Worm (Caenorhabditis elegans) whole organism, midembryonic: ENCODE measurements around the gene Y38E10A.28.

ENCODE experiments used
- cog-1 ChIP-seq: sonication (generic microtip); optimal IDR thresholded peaks from 2 replicates; lab custom pipeline; 2016; ENCODE audit warnings: missing genetic modification characterization, missing compliant biosample characterization
- ref-1 ChIP-seq: fragments of 200-800 bp; sonication (Bioruptor generic); conservative IDR thresholded peaks from 2 replicates; pipeline ENCODE4 v1.3.6; 2022; ENCODE audit warnings: missing genetic modification reagents, missing genetic modification characterization, missing compliant biosample characterization
- ztf-29 ChIP-seq: fragments of 200-800 bp; sonication (Bioruptor generic); IDR thresholded peaks from 2 replicates; pipeline ENCODE4 v1.3.6; 2022; ENCODE audit warnings: missing genetic modification reagents, missing genetic modification characterization, missing compliant biosample characterization

DNA sequence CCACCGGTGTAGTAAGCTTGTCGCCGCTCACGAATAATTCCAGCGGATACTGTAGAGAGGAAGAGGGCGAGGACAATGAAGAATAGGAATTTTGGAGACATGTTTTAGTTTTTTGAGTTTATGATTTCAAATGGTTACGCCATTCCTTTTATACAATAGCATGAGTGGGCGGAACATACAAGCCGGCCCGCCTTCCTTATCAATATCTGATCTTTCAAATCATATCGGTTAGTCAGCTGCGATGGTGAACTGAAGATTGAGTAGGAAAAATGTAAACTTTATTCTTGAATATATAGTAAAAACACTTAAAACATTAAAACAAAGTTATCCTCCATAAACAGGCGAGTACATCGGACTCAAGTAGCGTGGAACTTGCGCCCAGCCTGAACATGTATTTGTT, 8.7 kb upstream of the Y38E10A.28 start, which contains the start of gene nspe-1:
- TF ChIP-seq ref-1 (GFP tag; lab: Robert Waterston, UW): no peak
- no peak for TF ChIP-seq cog-1 (tag; lab: Kevin White, UChicago)
- TF ChIP-seq ztf-29 (GFP tag; lab: Robert Waterston, UW): no peak
